2 worm cellular contexts compared by ENCODE assay signal in genomic region chrIII:12362942-12363341, ce11.
TF ChIP-seq lines count a peak whose summit lies in the region.

No protein-coding gene starts in this region.

TF ChIP-seq in whole organism, L4 larva, 104 proteins besides CTCF, POLR2A, EP300 and RAD21:
- peak; percentile 79 for TF ChIP-seq Y48G9A.11 (GFP tag; IDR thresholded peaks at IDR 0.05; lab: Robert Waterston, UW)

TF ChIP-seq in whole organism, young adult, 124 proteins besides CTCF, POLR2A, EP300 and RAD21:
- peak; percentile 76 for TF ChIP-seq attf-3 (GFP tag; conservative IDR thresholded peaks at IDR 0.05; lab: Robert Waterston, UW)
